Fruit fly (Drosophila melanogaster): Measurements from ENCODE around the gene CG14053.
A peak's percentile ranks its signal among the peaks of the same experiment; 100 is the strongest.

CG14053 gene

DNA sequence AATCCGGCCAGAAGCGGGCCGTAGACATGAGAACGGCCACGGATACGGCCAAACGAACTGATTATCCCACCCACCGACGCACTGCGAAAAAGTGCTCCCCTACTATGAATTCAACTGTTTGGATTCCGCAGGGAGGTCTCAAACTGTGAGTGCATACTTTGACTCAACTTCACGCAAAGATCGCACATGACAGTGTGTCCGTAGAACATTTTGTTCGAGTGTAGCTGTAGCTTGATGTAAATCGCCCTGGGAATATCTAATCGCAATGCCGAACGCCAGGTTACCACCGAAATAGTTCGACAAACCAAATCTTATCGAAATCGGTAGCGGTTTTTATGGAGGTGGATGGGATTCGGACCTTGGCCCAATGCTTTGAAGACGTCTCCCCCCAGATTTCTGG, 32.7 kb downstream of the CG14053 start (continued):
- peak; percentile 37 for TF ChIP-seq sd (tag; optimal IDR thresholded peaks at IDR 0.05)
- peak; percentile 68 for TF ChIP-seq Rfx (GFP tag; IDR thresholded peaks at IDR 0.05)
- peak; percentile 44 for TF ChIP-seq Hmr (GFP tag; optimal IDR thresholded peaks at IDR 0.05)
- TF ChIP-seq trem (tag; optimal IDR thresholded peaks at IDR 0.05) = no peak
- TF ChIP-seq CG33557 (GFP tag; optimal IDR thresholded peaks at IDR 0.05) = no peak
- TF ChIP-seq ro (GFP tag; IDR thresholded peaks at IDR 0.05) = no peak
- no peak for TF ChIP-seq CG12219 (GFP tag; optimal IDR thresholded peaks at IDR 0.05)
- no peak for TF ChIP-seq CG4282 (GFP tag; optimal IDR thresholded peaks at IDR 0.05)
- no peak for TF ChIP-seq unpg (GFP tag; optimal IDR thresholded peaks at IDR 0.05)
- TF ChIP-seq Adf1 (GFP tag; IDR thresholded peaks at IDR 0.05) = no peak
- TF ChIP-seq CG32772 (GFP tag; IDR thresholded peaks at IDR 0.05) = no peak
- no peak for TF ChIP-seq peb (GFP tag; IDR thresholded peaks at IDR 0.05)
- no peak for TF ChIP-seq pros (GFP tag; optimal IDR thresholded peaks at IDR 0.05)
- peak; percentile 30 for TF ChIP-seq CG15514 (GFP tag; optimal IDR thresholded peaks at IDR 0.05)
- TF ChIP-seq Fer3 (tag; optimal IDR thresholded peaks at IDR 0.05) = peak; percentile 23
- TF ChIP-seq zen2 (GFP tag; IDR thresholded peaks at IDR 0.05; ENCODE audit: partially characterized antibody) = no peak
- TF ChIP-seq CG3065 (GFP tag; optimal IDR thresholded peaks at IDR 0.05) = no peak
- TF ChIP-seq CG32532 (GFP tag; IDR thresholded peaks at IDR 0.05) = peak; percentile 37; the same call in 1 of the 2 replicates
- no peak for TF ChIP-seq CG43689 (GFP tag; IDR thresholded peaks at IDR 0.05)
- TF ChIP-seq nerfin-1 (tag; optimal IDR thresholded peaks at IDR 0.05) = no peak
- no peak for TF ChIP-seq dpn (GFP tag; optimal IDR thresholded peaks at IDR 0.05)
- peak; percentile 78 for TF ChIP-seq row (GFP tag; IDR thresholded peaks at IDR 0.05)
- no peak for TF ChIP-seq pb (GFP tag; optimal IDR thresholded peaks at IDR 0.05)
- TF ChIP-seq Ada2b (GFP tag; IDR thresholded peaks at IDR 0.05) = 0 out of 2 replicates have a peak, but pooled peaks have one; percentile 10
- TF ChIP-seq nmo (GFP tag; optimal IDR thresholded peaks at IDR 0.05) = no peak
- peak; percentile 18 for TF ChIP-seq CG7839 (tag; optimal IDR thresholded peaks at IDR 0.05)
- peak; percentile 52; the same call in 1 of the 2 replicates for TF ChIP-seq slbo (GFP tag; IDR thresholded peaks at IDR 0.05)
- no peak for TF ChIP-seq H15 (GFP tag; IDR thresholded peaks at IDR 0.05)
- peak; percentile 20 for TF ChIP-seq CG13424 (tag; optimal IDR thresholded peaks at IDR 0.05)
- no peak for TF ChIP-seq Spps (tag; optimal IDR thresholded peaks at IDR 0.05)
- TF ChIP-seq vnd (GFP tag; IDR thresholded peaks at IDR 0.05; ENCODE audit: partially characterized antibody) = no peak
- TF ChIP-seq tup (GFP tag; optimal IDR thresholded peaks at IDR 0.05) = no peak
- no peak for TF ChIP-seq h (optimal IDR thresholded peaks at IDR 0.05)
- no peak for TF ChIP-seq CG10321 (GFP tag; IDR thresholded peaks at IDR 0.05)
- no peak for TF ChIP-seq slp2 (GFP tag; optimal IDR thresholded peaks at IDR 0.05)
- TF ChIP-seq az2 (GFP tag; optimal IDR thresholded peaks at IDR 0.05) = no peak
- TF ChIP-seq CG1602 (GFP tag; optimal IDR thresholded peaks at IDR 0.05) = no peak
- no peak for TF ChIP-seq CG5245 (GFP tag; optimal IDR thresholded peaks at IDR 0.05)
- no peak for TF ChIP-seq Vsx1 (GFP tag; optimal IDR thresholded peaks at IDR 0.05)
- no peak for TF ChIP-seq wdn (GFP tag; IDR thresholded peaks at IDR 0.05)
- TF ChIP-seq CkIIα-i1 (GFP tag; IDR thresholded peaks at IDR 0.05) = no peak
- TF ChIP-seq sima (GFP tag; optimal IDR thresholded peaks at IDR 0.05) = no peak
- TF ChIP-seq CG1529 (GFP tag; optimal IDR thresholded peaks at IDR 0.05) = no peak
- no peak for TF ChIP-seq sr (GFP tag; IDR thresholded peaks at IDR 0.05)
- TF ChIP-seq Gsc (GFP tag; IDR thresholded peaks at IDR 0.05) = no peak
- no peak for TF ChIP-seq zfh1 (GFP tag; IDR thresholded peaks at IDR 0.05)
- TF ChIP-seq CG33213 (GFP tag; optimal IDR thresholded peaks at IDR 0.05) = no peak
- no peak for TF ChIP-seq CG30020 (tag; optimal IDR thresholded peaks at IDR 0.05)
- TF ChIP-seq Awh (GFP tag; IDR thresholded peaks at IDR 0.05) = no peak
- no peak for TF ChIP-seq sna (GFP tag; IDR thresholded peaks at IDR 0.05; ENCODE audit: partially characterized antibody)
- no peak for TF ChIP-seq CG4360 (GFP tag; IDR thresholded peaks at IDR 0.05)
- TF ChIP-seq vfl (GFP tag; optimal IDR thresholded peaks at IDR 0.05) = no peak
- no peak for TF ChIP-seq zfh2 (GFP tag; optimal IDR thresholded peaks at IDR 0.05)
